Worm (Caenorhabditis elegans): ENCODE data around the gene F56C3.4.

DNA sequence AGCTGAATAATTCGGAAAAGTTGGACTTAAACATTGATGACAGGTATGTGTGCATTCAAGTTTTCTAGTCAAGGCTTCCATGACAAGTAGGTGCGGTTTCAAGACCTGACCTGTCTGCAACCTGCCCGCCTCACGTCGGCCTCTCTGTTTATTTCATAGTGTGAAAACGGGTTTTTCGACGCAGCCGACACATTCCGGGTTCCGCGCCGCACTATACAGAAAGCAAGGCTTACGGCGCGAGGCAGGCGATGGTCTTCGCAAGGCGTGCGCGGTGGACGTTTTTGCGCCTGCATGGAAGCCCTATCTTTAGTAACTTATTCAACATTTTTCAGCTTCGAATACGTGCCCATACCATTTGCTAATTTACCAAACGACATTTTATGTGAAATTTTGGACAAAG lies 11.9 kb upstream of the F56C3.4 start:
- TF ChIP-seq dao-5 (tag; optimal IDR thresholded peaks at IDR 0.05) (no peak), W03F9.2 (tag; optimal IDR thresholded peaks at IDR 0.05) (no peak), him-1 (tag; optimal IDR thresholded peaks at IDR 0.05) (no peak)
